Worm (Caenorhabditis elegans): ENCODE results near the gene ZK550.2.
A peak's percentile ranks its signal among the peaks of the same experiment; 100 is the strongest.

ZK550.2 gene

DNA sequence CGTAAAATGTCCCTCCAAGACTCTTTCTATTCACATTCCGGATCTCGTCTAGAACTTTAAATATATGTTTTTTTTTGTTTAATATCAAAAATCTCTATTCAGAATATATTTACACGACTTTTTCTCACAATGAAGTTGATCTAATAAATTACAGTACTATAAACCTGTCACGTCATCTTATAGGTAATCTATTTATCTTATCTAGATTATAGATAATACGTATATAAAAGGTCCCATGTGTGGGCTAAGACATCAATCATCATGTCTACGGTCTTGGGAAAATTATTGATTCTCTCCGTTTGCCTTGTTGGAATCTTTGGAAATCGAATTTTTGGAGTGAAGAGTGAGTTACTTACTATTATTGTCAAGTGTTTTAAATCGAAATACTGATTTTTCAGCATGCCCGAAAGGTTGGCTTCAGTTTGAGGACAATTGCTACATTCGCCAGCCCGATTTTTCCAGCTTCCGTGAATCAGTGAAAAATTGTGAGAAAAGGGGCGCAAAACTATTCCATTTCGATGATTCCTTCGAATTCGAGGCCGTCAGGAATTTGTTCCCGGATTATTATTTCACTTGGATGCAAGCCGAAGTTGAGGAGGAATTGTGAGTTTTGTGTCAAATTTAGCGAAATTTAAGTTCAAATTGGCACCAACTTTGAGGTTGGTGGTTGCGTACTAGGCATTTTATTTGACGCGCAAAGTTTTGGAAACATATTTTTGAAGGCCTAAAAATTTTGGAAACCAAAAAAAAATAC is 31.5 kb downstream of the ZK550.2 start, which contains the start of gene clec-196:
clec-196 (plus strand) TSS at position 252 of the 754 bp plus-strand sequence.
- TF ChIP-seq flt-1 (GFP tag; IDR thresholded peaks at IDR 0.05) (no peak), hnd-1 (tag; optimal IDR thresholded peaks at IDR 0.05) (no peak), ama-1 (optimal IDR thresholded peaks at IDR 0.05) (no peak), ceh-36 (tag; optimal IDR thresholded peaks at IDR 0.05) (no peak), F13C5.2 (tag; optimal IDR thresholded peaks at IDR 0.05) (no peak), ets-7 (tag; optimal IDR thresholded peaks at IDR 0.05) (no peak), ceh-13 (GFP tag; optimal IDR thresholded peaks at IDR 0.05) (no peak), pes-1 (GFP tag; IDR thresholded peaks at IDR 0.05) (no peak), hmg-4 (GFP tag; optimal IDR thresholded peaks at IDR 0.05) (no peak), aly-1 (tag; optimal IDR thresholded peaks at IDR 0.05) (no peak), tra-4 (tag; optimal IDR thresholded peaks at IDR 0.05) (no peak), sea-1 (GFP tag; conservative IDR thresholded peaks at IDR 0.05) (no peak), tbx-11 (GFP tag; IDR thresholded peaks at IDR 0.05) (no peak)

DNA sequence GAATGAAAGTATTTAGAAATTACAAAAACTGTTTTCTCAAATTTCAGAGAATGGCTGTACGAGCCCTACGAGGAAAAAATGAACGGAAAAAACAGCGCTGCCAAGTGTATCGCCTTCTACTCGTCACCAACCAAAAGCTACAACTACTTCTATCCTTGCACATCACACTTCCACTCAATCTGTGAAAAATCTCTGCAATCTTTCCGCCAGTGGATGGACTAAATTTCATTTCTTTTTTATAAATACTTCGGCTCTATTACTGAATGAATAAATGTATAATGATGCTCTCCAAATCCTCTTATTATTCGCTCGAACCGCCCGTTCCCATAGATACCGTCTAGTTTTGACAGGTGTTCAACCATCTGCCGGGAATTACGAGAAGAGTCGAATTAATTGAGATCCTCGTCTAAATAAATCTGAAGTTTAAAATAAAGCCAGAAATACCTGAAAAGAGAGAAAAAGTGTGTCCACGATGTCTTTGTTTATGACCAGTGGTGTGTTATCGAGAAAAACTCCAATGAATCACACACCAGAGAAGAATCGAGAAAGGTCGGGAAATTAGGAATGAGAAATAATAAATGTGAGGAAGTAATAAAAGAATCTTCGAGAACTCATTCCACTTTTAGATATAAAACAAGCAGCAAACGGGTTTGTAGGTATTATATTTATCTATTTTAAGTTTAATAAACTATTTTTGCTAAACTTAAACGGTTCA is 32.2 kb downstream of the ZK550.2 start:
- TF ChIP-seq ama-1 (optimal IDR thresholded peaks at IDR 0.05) (peak; percentile 3), tra-4 (tag; optimal IDR thresholded peaks at IDR 0.05) (no peak)

DNA sequence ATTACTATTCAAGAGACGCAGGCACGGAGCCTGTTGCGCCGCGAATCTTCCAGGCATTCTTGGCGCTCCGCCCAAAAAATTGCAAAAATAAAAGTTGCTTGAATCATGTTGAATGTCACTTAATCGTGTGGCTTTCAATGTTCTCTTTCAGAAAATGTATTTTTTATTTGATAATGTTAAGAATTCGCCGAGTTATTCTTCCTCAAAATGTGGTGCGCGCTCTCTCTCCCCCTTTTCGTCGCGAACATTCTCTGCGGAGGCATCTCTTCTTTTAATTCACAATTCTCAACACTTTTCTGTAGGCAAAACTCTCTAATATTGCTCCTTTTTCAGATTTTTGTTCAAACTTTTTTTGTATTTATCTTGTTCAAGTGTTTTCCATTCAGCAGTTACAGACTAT is 33.0 kb downstream of the ZK550.2 start:
- TF ChIP-seq ama-1 (optimal IDR thresholded peaks at IDR 0.05) (no peak), tra-4 (tag; optimal IDR thresholded peaks at IDR 0.05) (peak; percentile 73), ets-7 (tag; optimal IDR thresholded peaks at IDR 0.05) (no peak), sea-1 (GFP tag; conservative IDR thresholded peaks at IDR 0.05) (peak; percentile 83), flt-1 (GFP tag; IDR thresholded peaks at IDR 0.05) (peak; percentile 67), F13C5.2 (tag; optimal IDR thresholded peaks at IDR 0.05) (peak; percentile 96), tbx-11 (GFP tag; IDR thresholded peaks at IDR 0.05) (no peak), tbx-37 (GFP tag; conservative IDR thresholded peaks at IDR 0.05) (no peak), hnd-1 (tag; optimal IDR thresholded peaks at IDR 0.05) (peak; percentile 53), aly-1 (tag; optimal IDR thresholded peaks at IDR 0.05) (no peak), B0310.2 (tag; optimal IDR thresholded peaks at IDR 0.05) (peak; percentile 55), ceh-36 (tag; optimal IDR thresholded peaks at IDR 0.05) (peak; percentile 57), pes-1 (GFP tag; IDR thresholded peaks at IDR 0.05) (peak; percentile 50; the same call in 1 of the 2 replicates), hmbx-1 (tag; optimal IDR thresholded peaks at IDR 0.05) (peak; percentile 69), ceh-13 (GFP tag; optimal IDR thresholded peaks at IDR 0.05) (peak; percentile 65), scrt-1 (GFP tag; IDR thresholded peaks at IDR 0.05) (no peak), hmg-4 (GFP tag; optimal IDR thresholded peaks at IDR 0.05) (peak; percentile 89)

DNA sequence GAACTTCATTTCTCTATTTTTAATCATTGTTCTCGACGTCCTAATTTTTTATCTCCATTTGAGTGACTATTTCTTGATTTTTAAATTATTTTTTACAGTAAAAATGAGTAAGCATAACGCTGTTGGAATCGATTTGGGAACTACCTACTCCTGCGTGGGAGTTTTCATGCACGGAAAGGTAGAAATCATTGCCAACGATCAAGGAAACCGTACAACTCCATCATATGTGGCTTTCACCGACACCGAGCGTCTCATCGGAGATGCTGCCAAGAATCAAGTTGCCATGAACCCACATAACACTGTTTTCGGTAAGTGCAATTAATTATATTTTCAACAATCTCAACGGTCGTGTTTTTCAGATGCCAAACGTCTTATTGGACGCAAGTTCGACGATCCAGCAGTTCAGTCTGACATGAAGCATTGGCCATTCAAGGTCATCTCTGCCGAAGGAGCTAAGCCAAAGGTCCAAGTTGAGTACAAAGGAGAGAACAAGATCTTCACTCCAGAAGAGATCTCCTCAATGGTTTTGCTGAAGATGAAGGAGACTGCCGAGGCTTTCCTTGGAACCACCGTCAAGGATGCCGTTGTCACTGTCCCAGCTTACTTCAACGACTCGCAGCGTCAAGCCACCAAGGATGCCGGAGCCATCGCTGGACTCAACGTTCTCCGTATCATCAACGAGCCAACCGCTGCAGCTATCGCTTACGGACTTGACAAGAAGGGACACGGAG is 33.6 kb downstream of the ZK550.2 start, which contains the start of gene hsp-1:
hsp-1 (plus strand) TSS at position 99 of the 731 bp plus-strand sequence.
- TF ChIP-seq ceh-36 (tag; optimal IDR thresholded peaks at IDR 0.05) (no peak), tbx-11 (GFP tag; IDR thresholded peaks at IDR 0.05) (no peak), scrt-1 (GFP tag; IDR thresholded peaks at IDR 0.05) (no peak), ceh-13 (GFP tag; optimal IDR thresholded peaks at IDR 0.05) (no peak), ets-7 (tag; optimal IDR thresholded peaks at IDR 0.05) (no peak), tbx-37 (GFP tag; conservative IDR thresholded peaks at IDR 0.05) (no peak), F13C5.2 (tag; optimal IDR thresholded peaks at IDR 0.05) (no peak), hnd-1 (tag; optimal IDR thresholded peaks at IDR 0.05) (no peak), hmg-4 (GFP tag; optimal IDR thresholded peaks at IDR 0.05) (no peak)

DNA sequence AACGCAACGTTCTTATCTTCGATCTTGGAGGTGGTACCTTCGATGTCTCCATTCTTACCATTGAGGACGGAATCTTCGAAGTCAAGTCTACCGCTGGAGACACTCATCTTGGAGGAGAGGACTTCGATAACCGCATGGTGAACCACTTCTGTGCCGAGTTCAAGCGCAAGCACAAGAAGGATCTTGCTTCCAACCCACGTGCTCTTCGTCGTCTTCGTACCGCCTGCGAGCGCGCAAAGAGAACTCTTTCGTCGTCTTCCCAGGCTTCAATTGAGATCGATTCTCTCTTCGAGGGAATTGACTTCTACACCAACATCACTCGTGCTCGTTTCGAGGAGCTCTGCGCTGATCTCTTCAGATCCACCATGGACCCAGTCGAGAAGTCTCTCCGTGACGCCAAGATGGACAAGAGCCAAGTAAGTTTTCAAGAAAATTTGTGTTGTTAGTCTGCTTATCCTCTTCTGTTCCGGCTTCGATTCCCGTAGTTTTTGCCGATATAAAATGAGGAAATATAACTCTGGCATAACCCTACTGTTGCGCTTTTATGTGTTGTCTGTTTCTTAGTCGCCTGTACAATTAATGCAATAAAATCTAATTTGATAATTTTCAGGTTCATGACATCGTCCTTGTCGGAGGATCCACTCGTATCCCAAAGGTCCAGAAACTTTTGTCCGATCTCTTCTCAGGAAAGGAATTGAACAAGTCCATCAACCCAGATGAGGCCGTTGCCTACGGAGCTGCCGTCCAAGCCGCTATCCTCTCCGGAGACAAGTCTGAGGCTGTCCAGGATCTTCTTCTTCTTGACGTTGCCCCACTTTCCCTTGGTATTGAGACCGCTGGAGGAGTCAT is 34.4 kb downstream of the ZK550.2 start:
- TF ChIP-seq sea-1 (GFP tag; conservative IDR thresholded peaks at IDR 0.05) = 0 out of 2 replicates have a peak, but pooled peaks have one; percentile 52
- TF ChIP-seq tbx-11 (GFP tag; IDR thresholded peaks at IDR 0.05) = no peak
- no peak for TF ChIP-seq hmbx-1 (tag; optimal IDR thresholded peaks at IDR 0.05)
- no peak for TF ChIP-seq ets-7 (tag; optimal IDR thresholded peaks at IDR 0.05)
- TF ChIP-seq tra-4 (tag; optimal IDR thresholded peaks at IDR 0.05) = no peak
- TF ChIP-seq aly-1 (tag; optimal IDR thresholded peaks at IDR 0.05) = peak; percentile 34
- TF ChIP-seq hnd-1 (tag; optimal IDR thresholded peaks at IDR 0.05) = no peak
- no peak for TF ChIP-seq tbx-37 (GFP tag; conservative IDR thresholded peaks at IDR 0.05)
- TF ChIP-seq flt-1 (GFP tag; IDR thresholded peaks at IDR 0.05) = no peak
- TF ChIP-seq pes-1 (GFP tag; IDR thresholded peaks at IDR 0.05) = no peak
- no peak for TF ChIP-seq F13C5.2 (tag; optimal IDR thresholded peaks at IDR 0.05)
- TF ChIP-seq ceh-36 (tag; optimal IDR thresholded peaks at IDR 0.05) = no peak

DNA sequence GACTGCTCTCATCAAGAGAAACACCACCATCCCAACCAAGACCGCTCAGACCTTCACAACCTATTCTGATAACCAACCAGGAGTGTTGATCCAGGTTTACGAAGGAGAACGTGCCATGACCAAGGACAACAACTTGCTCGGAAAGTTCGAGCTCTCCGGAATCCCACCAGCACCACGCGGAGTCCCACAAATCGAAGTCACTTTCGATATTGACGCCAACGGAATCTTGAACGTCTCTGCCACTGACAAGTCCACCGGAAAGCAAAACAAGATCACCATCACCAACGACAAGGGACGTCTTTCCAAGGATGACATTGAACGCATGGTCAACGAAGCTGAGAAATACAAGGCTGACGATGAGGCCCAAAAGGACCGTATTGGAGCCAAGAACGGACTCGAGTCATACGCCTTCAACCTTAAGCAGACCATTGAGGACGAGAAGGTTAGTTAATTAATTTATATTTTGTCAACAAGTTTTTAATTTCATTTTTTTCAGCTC is 35.1 kb downstream of the ZK550.2 start:
- no peak for TF ChIP-seq ceh-13 (GFP tag; optimal IDR thresholded peaks at IDR 0.05)
- peak; percentile 85 for TF ChIP-seq ama-1 (optimal IDR thresholded peaks at IDR 0.05)
- 0 out of 2 replicates have a peak, but pooled peaks have one; percentile 4 for TF ChIP-seq flt-1 (GFP tag; IDR thresholded peaks at IDR 0.05)
